Fruit fly (Drosophila melanogaster) S2 (cell line): ENCODE measurements around the gene inaE.

Experiments used
- CG8478 ChIP-seq: fragments of >200 bp; optimal IDR thresholded peaks from 2 replicates; lab custom pipeline; 2018
- CTCF ChIP-seq, 2 experiments: fragments of >200 bp; optimal IDR thresholded peaks; 2 replicates each; lab custom pipeline; 2018

dm6 chrX:13753775-13754174 lies 29.7 kb upstream of the inaE start:
- TF ChIP-seq CTCF (optimal IDR thresholded peaks at IDR 0.05; lab: Kevin White, UChicago) (no peak), CG8478 (no peak)
